Fruit fly (Drosophila melanogaster): Measurements from ENCODE around the gene CG18284.

The CG18284 gene

dm6 chr2L:10676933-10677714 lies 33.4 kb downstream of the CG18284 start, which contains the start of gene CG17104 (continued):
- TF ChIP-seq CG18764 (GFP tag; optimal IDR thresholded peaks at IDR 0.05) (no peak), run (tag; optimal IDR thresholded peaks at IDR 0.05) (no peak), CG9876 (GFP tag; optimal IDR thresholded peaks at IDR 0.05) (no peak), crc (GFP tag; optimal IDR thresholded peaks at IDR 0.05) (peak; percentile 35), Aef1 (GFP tag; IDR thresholded peaks at IDR 0.05) (peak; percentile 35; the same call in 1 of the 3 replicates), CG12659 (GFP tag; optimal IDR thresholded peaks at IDR 0.05) (peak; percentile 33), Sox102F (GFP tag; optimal IDR thresholded peaks at IDR 0.05) (peak; percentile 55), CG9727 (GFP tag; optimal IDR thresholded peaks at IDR 0.05) (no peak), CG7839 (tag; optimal IDR thresholded peaks at IDR 0.05) (peak; percentile 42), schlank (tag; optimal IDR thresholded peaks at IDR 0.05) (no peak), btn (GFP tag; optimal IDR thresholded peaks at IDR 0.05) (no peak), CG6654 (GFP tag; optimal IDR thresholded peaks at IDR 0.05) (no peak), Dip3 (GFP tag; optimal IDR thresholded peaks at IDR 0.05) (no peak), z (GFP tag; IDR thresholded peaks at IDR 0.05) (no peak), CG17568 (GFP tag; optimal IDR thresholded peaks at IDR 0.05) (no peak), trem (tag; optimal IDR thresholded peaks at IDR 0.05) (no peak), h (optimal IDR thresholded peaks at IDR 0.05) (no peak), CG3847 (GFP tag; IDR thresholded peaks at IDR 0.05) (0 out of 2 replicates have a peak, but pooled peaks have one; percentile 21), CG13424 (tag; optimal IDR thresholded peaks at IDR 0.05) (peak; percentile 51), CG17802 (tag; optimal IDR thresholded peaks at IDR 0.05) (no peak), Six4 (GFP tag; optimal IDR thresholded peaks at IDR 0.05) (no peak), PHDP (tag; optimal IDR thresholded peaks at IDR 0.05) (peak; percentile 53), abd-A (tag; optimal IDR thresholded peaks at IDR 0.05) (no peak), az2 (GFP tag; optimal IDR thresholded peaks at IDR 0.05) (no peak), Dip2 (GFP tag; IDR thresholded peaks at IDR 0.05) (no peak), CG12391 (tag; optimal IDR thresholded peaks at IDR 0.05) (peak; percentile 28), Lim3 (GFP tag; IDR thresholded peaks at IDR 0.05) (no peak), CG30403 (GFP tag; optimal IDR thresholded peaks at IDR 0.05) (peak; percentile 51), Hmr (GFP tag; optimal IDR thresholded peaks at IDR 0.05) (peak; percentile 31), tap (tag; optimal IDR thresholded peaks at IDR 0.05) (no peak), nmo (GFP tag; optimal IDR thresholded peaks at IDR 0.05) (no peak), D19B (GFP tag; optimal IDR thresholded peaks at IDR 0.05) (no peak), ttk (GFP tag; IDR thresholded peaks at IDR 0.05) (no peak), onecut (GFP tag; IDR thresholded peaks at IDR 0.05) (no peak), CG14667 (GFP tag; IDR thresholded peaks at IDR 0.05) (no peak), Taf1 (GFP tag; IDR thresholded peaks at IDR 0.05) (peak; percentile 33; the same call in 1 of the 2 replicates), cas (GFP tag; IDR thresholded peaks at IDR 0.05) (no peak), chm (GFP tag; IDR thresholded peaks at IDR 0.05) (no peak), CG4707 (GFP tag; optimal IDR thresholded peaks at IDR 0.05) (no peak), ranshi (GFP tag; IDR thresholded peaks at IDR 0.05) (no peak), CG2116 (GFP tag; optimal IDR thresholded peaks at IDR 0.05) (no peak), Ada2b (GFP tag; IDR thresholded peaks at IDR 0.05) (no peak), ham (GFP tag; IDR thresholded peaks at IDR 0.05) (no peak), CG1602 (GFP tag; optimal IDR thresholded peaks at IDR 0.05) (no peak), MESR4 (GFP tag; optimal IDR thresholded peaks at IDR 0.05) (no peak), sens (GFP tag) (peak; percentile 69), Deaf1 (tag; optimal IDR thresholded peaks at IDR 0.05) (no peak), CG12219 (GFP tag; optimal IDR thresholded peaks at IDR 0.05) (no peak), nom (GFP tag; optimal IDR thresholded peaks at IDR 0.05) (peak; percentile 24), HLH3B (GFP tag; IDR thresholded peaks at IDR 0.05) (0 out of 2 replicates have a peak, but pooled peaks have one; percentile 28), CG8089 (GFP tag; optimal IDR thresholded peaks at IDR 0.05) (no peak)
